Fruit fly (Drosophila melanogaster) whole organism, embryonic: ENCODE measurements around the gene CG32075.

Experiments used
- Aef1 ChIP-seq: fragments of 200-800 bp; sonication (Bioruptor generic); IDR thresholded peaks from 3 replicates; pipeline ENCODE4 v1.3.6; 2022; ENCODE audit warnings: missing biosample characterization, missing genetic modification characterization
- Antp ChIP-seq: fragments of 200-800 bp; sonication (Bioruptor generic); optimal IDR thresholded peaks from 3 replicates; lab custom pipeline; 2016; ENCODE audit warnings: missing biosample characterization, missing genetic modification characterization
- CG10267 ChIP-seq: fragments of 200-800 bp; sonication (Bioruptor generic); optimal IDR thresholded peaks from 2 replicates; lab custom pipeline; 2018; ENCODE audit warnings: missing biosample characterization, mild to moderate bottlenecking, missing genetic modification characterization, moderate library complexity
- CG10979 ChIP-seq: fragments of 200-800 bp; sonication (Bioruptor generic); optimal IDR thresholded peaks from 2 replicates; lab custom pipeline; 2018; ENCODE audit warnings: missing biosample characterization, mild to moderate bottlenecking, missing genetic modification characterization, moderate library complexity
- CG11093 ChIP-seq: fragments of 200-800 bp; sonication (Bioruptor generic); IDR thresholded peaks from 3 replicates; pipeline ENCODE4 v1.3.6; 2022; ENCODE audit warnings: missing biosample characterization, missing genetic modification characterization
- CG12236 ChIP-seq: fragments of 200-800 bp; sonication (Bioruptor generic); optimal IDR thresholded peaks from 2 replicates; lab custom pipeline; 2016; ENCODE audit warnings: missing biosample characterization, missing genetic modification characterization
- CG13894 ChIP-seq: fragments of 200-800 bp; sonication (Bioruptor generic); optimal IDR thresholded peaks from 3 replicates; lab custom pipeline; 2018; ENCODE audit warnings: missing biosample characterization, mild to moderate bottlenecking, missing genetic modification characterization, moderate library complexity
- CG14860 ChIP-seq: fragments of 200-800 bp; sonication (Bioruptor generic); IDR thresholded peaks from 3 replicates; pipeline ENCODE4 v1.3.6; 2022; ENCODE audit warnings: missing biosample characterization, missing genetic modification characterization; ENCODE audit not compliant: partially characterized antibody
- CG14965 ChIP-seq: fragments of 200-800 bp; sonication (Bioruptor generic); optimal IDR thresholded peaks from 2 replicates; lab custom pipeline; 2016; ENCODE audit warnings: missing biosample characterization, missing genetic modification characterization, borderline replicate concordance
- CG17385 ChIP-seq: fragments of 200-800 bp; sonication (Bioruptor generic); optimal IDR thresholded peaks from 3 replicates; lab custom pipeline; 2018; ENCODE audit warnings: missing biosample characterization, mild to moderate bottlenecking, missing genetic modification characterization
- CG17802 ChIP-seq: fragments of 200-800 bp; sonication (Bioruptor generic); optimal IDR thresholded peaks from 2 replicates; lab custom pipeline; 2018; ENCODE audit warnings: missing biosample characterization, mild to moderate bottlenecking, missing genetic modification characterization, moderate library complexity
- CG2120 ChIP-seq: fragments of 200-800 bp; sonication (Bioruptor generic); optimal IDR thresholded peaks from 3 replicates; lab custom pipeline; 2016; ENCODE audit warnings: missing biosample characterization, missing genetic modification characterization
- CG3065 ChIP-seq: fragments of 200-800 bp; sonication (Bioruptor generic); optimal IDR thresholded peaks from 2 replicates; lab custom pipeline; 2016; ENCODE audit warnings: missing biosample characterization, missing genetic modification characterization
- CG3407 ChIP-seq: fragments of 200-800 bp; sonication (Bioruptor generic); optimal IDR thresholded peaks from 2 replicates; lab custom pipeline; 2018; ENCODE audit warnings: missing biosample characterization, mild to moderate bottlenecking, missing genetic modification characterization
- CG34422 ChIP-seq: fragments of 200-800 bp; sonication (Bioruptor generic); IDR thresholded peaks from 3 replicates; pipeline ENCODE4 v1.3.6; 2022; ENCODE audit warnings: missing biosample characterization, missing genetic modification characterization
- CG3838 ChIP-seq: fragments of 200-800 bp; sonication (Bioruptor generic); optimal IDR thresholded peaks from 3 replicates; lab custom pipeline; 2016; ENCODE audit warnings: missing biosample characterization, missing genetic modification characterization
- CG3847 ChIP-seq: fragments of 200-800 bp; sonication (Bioruptor generic); IDR thresholded peaks from 2 replicates; pipeline ENCODE4 v1.3.6; 2022; ENCODE audit warnings: missing biosample characterization, missing genetic modification characterization
- CG4820 ChIP-seq: fragments of 200-800 bp; sonication (Bioruptor generic); optimal IDR thresholded peaks from 3 replicates; lab custom pipeline; 2016; ENCODE audit warnings: missing biosample characterization, missing genetic modification characterization
- CG7987 ChIP-seq: fragments of 200-800 bp; sonication (Bioruptor generic); optimal IDR thresholded peaks from 2 replicates; lab custom pipeline; 2018; ENCODE audit warnings: missing biosample characterization, mild to moderate bottlenecking, missing genetic modification characterization, moderate library complexity
- CG8359 ChIP-seq: fragments of 200-800 bp; sonication (Bioruptor generic); optimal IDR thresholded peaks from 2 replicates; lab custom pipeline; 2017; ENCODE audit warnings: missing biosample characterization, mild to moderate bottlenecking, missing genetic modification characterization, borderline replicate concordance
- Doc3 ChIP-seq: fragments of 200-800 bp; sonication (Bioruptor generic); IDR thresholded peaks from 3 replicates; pipeline ENCODE4 v1.3.6; 2022; ENCODE audit warnings: missing biosample characterization, missing genetic modification characterization; ENCODE audit not compliant: partially characterized antibody
- E2f2 ChIP-seq: fragments of 200-800 bp; sonication (Bioruptor generic); IDR thresholded peaks from 2 replicates; pipeline ENCODE4 v1.3.6; 2022; ENCODE audit warnings: missing biosample characterization, missing genetic modification characterization
- H15 ChIP-seq: fragments of 200-800 bp; sonication (Bioruptor generic); IDR thresholded peaks from 3 replicates; pipeline ENCODE4 v1.3.6; 2022; ENCODE audit warnings: missing biosample characterization, missing genetic modification characterization
- HmgZ ChIP-seq: fragments of 200-800 bp; sonication (Bioruptor generic); optimal IDR thresholded peaks from 2 replicates; lab custom pipeline; 2018; ENCODE audit warnings: missing biosample characterization, mild to moderate bottlenecking, missing genetic modification characterization
- Opbp ChIP-seq: fragments of 200-800 bp; sonication (Bioruptor generic); IDR thresholded peaks from 3 replicates; pipeline ENCODE4 v1.3.6; 2022; ENCODE audit warnings: missing biosample characterization, missing genetic modification characterization; ENCODE audit not compliant: partially characterized antibody
- Rx ChIP-seq: fragments of 200-800 bp; sonication (Bioruptor generic); IDR thresholded peaks from 2 replicates; pipeline ENCODE4 v1.3.6; 2022; ENCODE audit warnings: missing biosample characterization, missing genetic modification characterization
- Scr ChIP-seq: fragments of 200-800 bp; sonication (Bioruptor generic); IDR thresholded peaks from 2 replicates; pipeline ENCODE4 v1.3.6; 2022; ENCODE audit warnings: missing biosample characterization, missing genetic modification characterization; ENCODE audit not compliant: partially characterized antibody
- aop ChIP-seq: fragments of 200-800 bp; sonication (Bioruptor generic); IDR thresholded peaks from 2 replicates; pipeline ENCODE4 v1.3.6; 2022; ENCODE audit warnings: missing biosample characterization, missing genetic modification characterization
- ase ChIP-seq: fragments of 200-800 bp; sonication (Bioruptor generic); IDR thresholded peaks from 3 replicates; pipeline ENCODE4 v1.3.6; 2022; ENCODE audit warnings: missing biosample characterization, missing genetic modification characterization
- bowl ChIP-seq: fragments of 200-800 bp; sonication (Bioruptor generic); IDR thresholded peaks from 2 replicates; pipeline ENCODE4 v1.3.6; 2022; ENCODE audit warnings: missing biosample characterization, missing genetic modification characterization
- bsh ChIP-seq, 2 experiments: fragments of 200-800 bp; sonication (Bioruptor generic); optimal IDR thresholded peaks; 2 replicates each; lab custom pipeline; 2017 to 2018; ENCODE audit warnings: mild to moderate bottlenecking in 2 of 2, missing biosample characterization in 2 of 2, missing genetic modification characterization in 2 of 2, moderate library complexity in 1 of 2
- btn ChIP-seq: fragments of 200-800 bp; sonication (Bioruptor generic); optimal IDR thresholded peaks from 2 replicates; lab custom pipeline; 2016; ENCODE audit warnings: missing biosample characterization, missing genetic modification characterization
- caup ChIP-seq: fragments of 200-800 bp; sonication (Bioruptor generic); optimal IDR thresholded peaks from 3 replicates; lab custom pipeline; 2017; ENCODE audit warnings: missing biosample characterization, mild to moderate bottlenecking, missing genetic modification characterization, moderate library complexity; ENCODE audit not compliant: severe bottlenecking
- ewg ChIP-seq: fragments of 200-800 bp; sonication (Bioruptor generic); optimal IDR thresholded peaks from 3 replicates; lab custom pipeline; 2017; ENCODE audit warnings: mild to moderate bottlenecking, missing biosample characterization, missing genetic modification reagents, missing genetic modification characterization
- fd3F ChIP-seq: fragments of 200-800 bp; sonication (Bioruptor generic); optimal IDR thresholded peaks from 2 replicates; lab custom pipeline; 2018; ENCODE audit warnings: missing biosample characterization, mild to moderate bottlenecking, missing genetic modification characterization, moderate library complexity
- gro ChIP-seq: fragments of 200-800 bp; sonication (Bioruptor generic); optimal IDR thresholded peaks from 2 replicates; lab custom pipeline; 2016; ENCODE audit warnings: missing biosample characterization, missing genetic modification characterization
- lola ChIP-seq, 3 experiments: fragments of >200 bp in 2 of 3; fragments of 200-800 bp in 1 of 3; sonication (Bioruptor generic) in 1 of 3; optimal IDR thresholded peaks; 2 replicates each; lab custom pipeline; 2017 to 2019; ENCODE audit warnings: missing biosample characterization in 3 of 3, missing genetic modification characterization in 3 of 3, mild to moderate bottlenecking in 1 of 3, moderate library complexity in 1 of 3
- mld ChIP-seq: fragments of 200-800 bp; sonication (Bioruptor generic); IDR thresholded peaks from 3 replicates; pipeline ENCODE4 v1.3.6; 2022; ENCODE audit warnings: missing biosample characterization, missing genetic modification characterization; ENCODE audit not compliant: partially characterized antibody
- nom ChIP-seq: fragments of 200-800 bp; sonication (Bioruptor generic); optimal IDR thresholded peaks from 2 replicates; lab custom pipeline; 2017; ENCODE audit warnings: missing biosample characterization, missing genetic modification characterization, mild to moderate bottlenecking, moderate library complexity, missing genetic modification reagents
- onecut ChIP-seq: fragments of 200-800 bp; sonication (Bioruptor generic); IDR thresholded peaks from 2 replicates; pipeline ENCODE4 v1.3.6; 2022; ENCODE audit warnings: missing biosample characterization, missing genetic modification characterization
- pan ChIP-seq, 4 experiments: fragments of >200 bp in 3 of 4; fragments of 200-800 bp in 1 of 4; sonication (Bioruptor generic) in 1 of 4; optimal IDR thresholded peaks in 3 of 4; IDR thresholded peaks in 1 of 4; 2 replicates each; pipeline versions ENCODE4 v1.3.6 to Lab custom; 2017 to 2022; ENCODE audit warnings: missing biosample characterization in 2 of 4, missing genetic modification characterization in 2 of 4, mixed read lengths in 1 of 4
- pnt ChIP-seq: fragments of 200-800 bp; sonication (Bioruptor generic); optimal IDR thresholded peaks from 3 replicates; lab custom pipeline; 2016; ENCODE audit warnings: missing biosample characterization, missing genetic modification characterization
- row ChIP-seq: fragments of 200-800 bp; sonication (Bioruptor generic); IDR thresholded peaks from 3 replicates; pipeline ENCODE4 v1.3.6; 2022; ENCODE audit warnings: missing biosample characterization, missing genetic modification characterization
- scrt ChIP-seq: fragments of 200-800 bp; sonication (Bioruptor generic); optimal IDR thresholded peaks from 2 replicates; lab custom pipeline; 2018; ENCODE audit warnings: missing biosample characterization, mild to moderate bottlenecking, missing genetic modification characterization, moderate library complexity
- stwl ChIP-seq: fragments of 200-800 bp; sonication (Bioruptor generic); optimal IDR thresholded peaks from 3 replicates; lab custom pipeline; 2018; ENCODE audit warnings: missing biosample characterization, mild to moderate bottlenecking, missing genetic modification characterization, moderate library complexity
- sug ChIP-seq: fragments of 200-800 bp; optimal IDR thresholded peaks from 2 replicates; lab custom pipeline; 2019; ENCODE audit warnings: missing biosample characterization, mild to moderate bottlenecking, missing genetic modification characterization, moderate library complexity
- tap ChIP-seq: fragments of 200-800 bp; optimal IDR thresholded peaks from 3 replicates; lab custom pipeline; 2019; ENCODE audit warnings: missing biosample characterization, mild to moderate bottlenecking, missing genetic modification characterization, moderate library complexity

The CG32075 gene

DNA sequence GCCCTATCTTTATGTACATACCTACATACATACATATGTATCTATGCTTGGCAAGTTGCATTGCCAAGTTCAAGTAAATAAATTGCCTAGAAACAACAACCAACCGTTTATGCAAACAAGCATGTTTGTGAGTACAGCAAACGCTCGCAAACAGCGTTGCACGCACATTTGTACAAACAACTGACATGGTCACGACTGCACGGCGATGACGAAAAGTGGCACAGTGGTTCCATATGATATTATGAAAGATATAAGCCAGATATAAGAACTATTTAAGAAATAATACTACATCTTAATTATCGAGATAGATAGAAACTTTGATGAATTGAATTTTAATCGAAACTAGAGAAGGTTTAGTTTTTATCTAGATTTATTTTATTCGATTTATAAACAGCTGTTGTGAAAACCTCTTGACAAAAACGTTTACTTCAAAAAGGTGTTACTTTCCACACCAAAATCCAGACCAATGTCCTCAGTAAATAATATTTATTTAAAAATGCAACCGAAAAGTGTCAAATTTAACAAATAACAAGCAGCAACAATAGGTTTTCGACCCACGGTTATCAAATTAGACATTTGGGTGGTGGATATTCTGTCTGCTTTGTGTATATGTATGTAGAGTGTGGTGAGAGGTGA lies 25.2 kb upstream of the CG32075 start (continued):
- TF ChIP-seq CG4820 (GFP tag; lab: Kevin White, UChicago): peak; percentile 87
- TF ChIP-seq lola (GFP tag; optimal IDR thresholded peaks at IDR 0.05; lab: Kevin White, UChicago): peak in 1 of 3 experiments; percentile 96
- peak; percentile 18 for TF ChIP-seq stwl (tag; lab: Kevin White, UChicago)
- peak; percentile 69 for TF ChIP-seq pnt (GFP tag; lab: Kevin White, UChicago)
- peak; percentile 31 for TF ChIP-seq scrt (GFP tag; lab: Kevin White, UChicago)
- peak; percentile 88 for TF ChIP-seq CG10267 (tag; lab: Kevin White, UChicago)
- no peak for TF ChIP-seq CG13894
- peak; percentile 47; the same call in 1 of the 3 replicates for TF ChIP-seq CG14860 (GFP tag; lab: Robert Waterston, UW)
- no peak for TF ChIP-seq pan (optimal IDR thresholded peaks at IDR 0.05; lab: Kevin White, UChicago)
- peak in 1 of 2 experiments; percentile 84 for TF ChIP-seq pan (GFP tag; optimal IDR thresholded peaks at IDR 0.05 in 1 of 2, IDR thresholded peaks at IDR 0.05 in 1 of 2)
- TF ChIP-seq CG17802 (tag; lab: Kevin White, UChicago): peak; percentile 3
- peak; percentile 59 for TF ChIP-seq Aef1 (GFP tag; lab: Robert Waterston, UW)
- TF ChIP-seq ewg (GFP tag; lab: Kevin White, UChicago): peak; percentile 86
- peak; percentile 22 for TF ChIP-seq gro (GFP tag; lab: Kevin White, UChicago)
- no peak for TF ChIP-seq nom (GFP tag; lab: Kevin White, UChicago)
- peak; percentile 71 for TF ChIP-seq CG8359
- peak; percentile 74 for TF ChIP-seq CG34422 (GFP tag; lab: Robert Waterston, UW)
- peak; percentile 58 for TF ChIP-seq Antp
- TF ChIP-seq bowl: no peak
- TF ChIP-seq CG12236: peak; percentile 82
- peak; percentile 22; the same call in 1 of the 2 replicates for TF ChIP-seq aop (GFP tag; lab: Robert Waterston, UW)
- TF ChIP-seq caup (GFP tag; lab: Kevin White, UChicago): peak; percentile 80
- TF ChIP-seq CG10979 (tag; lab: Kevin White, UChicago): peak; percentile 95
- peak; percentile 68 for TF ChIP-seq CG3065 (GFP tag; lab: Kevin White, UChicago)
- TF ChIP-seq CG3838 (GFP tag; lab: Kevin White, UChicago): peak; percentile 79
- peak; percentile 32 for TF ChIP-seq Rx (GFP tag; lab: Robert Waterston, UW)
- TF ChIP-seq Scr (GFP tag; lab: Robert Waterston, UW): no peak
- TF ChIP-seq btn (GFP tag; lab: Kevin White, UChicago): peak; percentile 70
- peak; percentile 81 for TF ChIP-seq CG3407
- TF ChIP-seq bsh (GFP tag; optimal IDR thresholded peaks at IDR 0.05; lab: Kevin White, UChicago): peak; percentile 58 to 89
- TF ChIP-seq row: peak; percentile 90
- TF ChIP-seq CG14965 (GFP tag; lab: Kevin White, UChicago): peak; percentile 65
- TF ChIP-seq fd3F (GFP tag; lab: Kevin White, UChicago): peak; percentile 75
- TF ChIP-seq onecut (GFP tag; lab: Robert Waterston, UW): peak; percentile 79
- no peak for TF ChIP-seq mld (GFP tag; lab: Robert Waterston, UW)
- TF ChIP-seq CG2120 (GFP tag; lab: Kevin White, UChicago): peak; percentile 76
- peak; percentile 77 for TF ChIP-seq HmgZ (tag; lab: Kevin White, UChicago)
- TF ChIP-seq sug (tag; lab: Kevin White, UChicago): peak; percentile 78
- TF ChIP-seq ase (GFP tag; lab: Robert Waterston, UW): peak; percentile 43
- TF ChIP-seq CG7987 (GFP tag; lab: Kevin White, UChicago): peak; percentile 81
- TF ChIP-seq H15: peak; percentile 49
- TF ChIP-seq E2f2: peak; percentile 72
- peak; percentile 87 for TF ChIP-seq tap (tag; lab: Kevin White, UChicago)
- TF ChIP-seq CG3847 (GFP tag; lab: Robert Waterston, UW): peak; percentile 65
- no peak for TF ChIP-seq Opbp (GFP tag; lab: Robert Waterston, UW)
- no peak for TF ChIP-seq Doc3 (GFP tag; lab: Robert Waterston, UW)
- TF ChIP-seq CG17385 (GFP tag; lab: Kevin White, UChicago): peak; percentile 91
- TF ChIP-seq CG11093: peak; percentile 72
